Fruit fly (Drosophila melanogaster) whole organism, embryonic: Measurements from ENCODE around the gene Cnot4.

Source experiments
- B-H2 ChIP-seq: fragments of 200-800 bp; sonication (Bioruptor generic); optimal IDR thresholded peaks from 2 replicates; lab custom pipeline; 2018; ENCODE audit warnings: missing biosample characterization, mild to moderate bottlenecking, missing genetic modification characterization
- Bgb ChIP-seq: fragments of 200-800 bp; sonication (Bioruptor generic); IDR thresholded peaks from 2 replicates; pipeline ENCODE4 v1.3.6; 2022; ENCODE audit warnings: missing biosample characterization, missing genetic modification characterization; ENCODE audit not compliant: partially characterized antibody
- CG1024 ChIP-seq: fragments of 200-800 bp; sonication (Bioruptor generic); IDR thresholded peaks from 2 replicates; pipeline ENCODE4 v1.3.6; 2022; ENCODE audit warnings: missing biosample characterization, missing genetic modification characterization
- CG10979 ChIP-seq: fragments of 200-800 bp; sonication (Bioruptor generic); optimal IDR thresholded peaks from 2 replicates; lab custom pipeline; 2018; ENCODE audit warnings: missing biosample characterization, mild to moderate bottlenecking, missing genetic modification characterization, moderate library complexity
- CG11695 ChIP-seq: fragments of 200-800 bp; sonication (Bioruptor generic); IDR thresholded peaks from 3 replicates; pipeline ENCODE4 v1.3.6; 2022; ENCODE audit warnings: missing biosample characterization, missing genetic modification characterization
- CG12104 ChIP-seq: fragments of 200-800 bp; sonication (Bioruptor generic); optimal IDR thresholded peaks from 3 replicates; lab custom pipeline; 2016; ENCODE audit warnings: missing biosample characterization, missing genetic modification characterization
- CG12155 ChIP-seq: fragments of 200-800 bp; sonication (Bioruptor generic); optimal IDR thresholded peaks from 3 replicates; lab custom pipeline; 2016; ENCODE audit warnings: missing biosample characterization, missing genetic modification characterization
- CG13775 ChIP-seq: fragments of 200-800 bp; sonication (Bioruptor generic); optimal IDR thresholded peaks from 3 replicates; lab custom pipeline; 2017; ENCODE audit warnings: missing biosample characterization, mild to moderate bottlenecking, missing genetic modification characterization
- CG13894 ChIP-seq: fragments of 200-800 bp; sonication (Bioruptor generic); optimal IDR thresholded peaks from 3 replicates; lab custom pipeline; 2018; ENCODE audit warnings: missing biosample characterization, mild to moderate bottlenecking, missing genetic modification characterization, moderate library complexity
- CG17328 ChIP-seq: fragments of 200-800 bp; sonication (Bioruptor generic); IDR thresholded peaks from 2 replicates; pipeline ENCODE4 v1.3.6; 2022; ENCODE audit warnings: missing biosample characterization, missing genetic modification characterization
- CG17359 ChIP-seq: fragments of 200-800 bp; sonication (Bioruptor generic); optimal IDR thresholded peaks from 3 replicates; lab custom pipeline; 2018; ENCODE audit warnings: missing biosample characterization, mild to moderate bottlenecking, missing genetic modification characterization, moderate library complexity
- CG17829 ChIP-seq: fragments of 200-800 bp; optimal IDR thresholded peaks from 2 replicates; lab custom pipeline; 2019; ENCODE audit warnings: missing biosample characterization, mild to moderate bottlenecking, missing genetic modification characterization, moderate library complexity
- CG1832 ChIP-seq: fragments of 200-800 bp; sonication (Bioruptor generic); optimal IDR thresholded peaks from 2 replicates; lab custom pipeline; 2017; ENCODE audit warnings: missing biosample characterization, mild to moderate bottlenecking, missing genetic modification characterization, inconsistent platforms
- CG2889 ChIP-seq: fragments of 200-800 bp; sonication (Bioruptor generic); IDR thresholded peaks from 3 replicates; pipeline ENCODE4 v1.3.6; 2022; ENCODE audit warnings: missing biosample characterization, missing genetic modification characterization
- CG32532 ChIP-seq: fragments of 200-800 bp; sonication (Bioruptor generic); IDR thresholded peaks from 2 replicates; pipeline ENCODE4 v1.3.6; 2022; ENCODE audit warnings: missing biosample characterization, missing genetic modification characterization
- CG4424 ChIP-seq: fragments of 200-800 bp; sonication (Bioruptor generic); optimal IDR thresholded peaks from 3 replicates; lab custom pipeline; 2016; ENCODE audit warnings: missing biosample characterization, missing genetic modification characterization
- CG8089 ChIP-seq: fragments of 200-800 bp; sonication (Bioruptor generic); optimal IDR thresholded peaks from 3 replicates; lab custom pipeline; 2016; ENCODE audit warnings: missing biosample characterization, missing genetic modification characterization
- CG8944 ChIP-seq: fragments of 200-800 bp; sonication (Bioruptor generic); optimal IDR thresholded peaks from 3 replicates; lab custom pipeline; 2016; ENCODE audit warnings: missing biosample characterization, missing genetic modification characterization
- CG9437 ChIP-seq: fragments of 200-800 bp; sonication (Bioruptor generic); optimal IDR thresholded peaks from 2 replicates; lab custom pipeline; 2018; ENCODE audit warnings: missing biosample characterization, mild to moderate bottlenecking, missing genetic modification characterization
- CG9797 ChIP-seq: fragments of 200-800 bp; sonication (Bioruptor generic); optimal IDR thresholded peaks from 3 replicates; lab custom pipeline; 2018; ENCODE audit warnings: missing biosample characterization, mild to moderate bottlenecking, missing genetic modification characterization
- CoRest ChIP-seq: fragments of 200-800 bp; sonication (Bioruptor generic); optimal IDR thresholded peaks from 3 replicates; lab custom pipeline; 2018; ENCODE audit warnings: missing biosample characterization, mild to moderate bottlenecking, missing genetic modification characterization, moderate library complexity
- Dek ChIP-seq: fragments of 200-800 bp; sonication (Bioruptor generic); optimal IDR thresholded peaks from 3 replicates; lab custom pipeline; 2019; ENCODE audit warnings: missing biosample characterization, mild to moderate bottlenecking, missing genetic modification characterization, moderate library complexity
- Drgx ChIP-seq: fragments of 200-800 bp; sonication (Bioruptor generic); IDR thresholded peaks from 2 replicates; pipeline ENCODE4 v1.3.6; 2022; ENCODE audit warnings: missing biosample characterization, missing genetic modification characterization
- H2.0 ChIP-seq: fragments of 200-800 bp; sonication (Bioruptor generic); IDR thresholded peaks from 2 replicates; pipeline ENCODE4 v1.3.6; 2022; ENCODE audit warnings: missing biosample characterization, missing genetic modification characterization
- Hr39 ChIP-seq: fragments of >200 bp; optimal IDR thresholded peaks from 2 replicates; lab custom pipeline; 2017
- Hsf ChIP-seq: fragments of 200-800 bp; sonication (Bioruptor generic); optimal IDR thresholded peaks from 3 replicates; lab custom pipeline; 2016; ENCODE audit warnings: missing biosample characterization, missing genetic modification characterization
- MESR4 ChIP-seq: fragments of 200-800 bp; sonication (Bioruptor generic); optimal IDR thresholded peaks from 2 replicates; lab custom pipeline; 2018; ENCODE audit warnings: missing biosample characterization, mild to moderate bottlenecking, missing genetic modification characterization, moderate library complexity
- Max ChIP-seq: fragments of 200-800 bp; sonication (Bioruptor generic); optimal IDR thresholded peaks from 2 replicates; lab custom pipeline; 2016; ENCODE audit warnings: missing biosample characterization, mild to moderate bottlenecking, missing genetic modification characterization
- NC2α ChIP-seq: fragments of 200-800 bp; sonication (Bioruptor generic); optimal IDR thresholded peaks from 2 replicates; lab custom pipeline; 2016; ENCODE audit warnings: missing biosample characterization, missing genetic modification characterization
- NC2β ChIP-seq: fragments of 200-800 bp; sonication (Bioruptor generic); optimal IDR thresholded peaks from 2 replicates; lab custom pipeline; 2016; ENCODE audit warnings: missing biosample characterization, missing genetic modification characterization
- NfI ChIP-seq: fragments of 200-800 bp; sonication (Bioruptor generic); optimal IDR thresholded peaks from 3 replicates; lab custom pipeline; 2018; ENCODE audit warnings: missing biosample characterization, mild to moderate bottlenecking, missing genetic modification characterization, moderate library complexity
- Oli ChIP-seq: fragments of 200-800 bp; sonication (Bioruptor generic); optimal IDR thresholded peaks from 2 replicates; lab custom pipeline; 2018; ENCODE audit warnings: missing biosample characterization, mild to moderate bottlenecking, missing genetic modification characterization, moderate library complexity
- Taf1 ChIP-seq: fragments of 200-800 bp; sonication (Bioruptor generic); IDR thresholded peaks from 2 replicates; pipeline ENCODE4 v1.3.6; 2022; ENCODE audit warnings: missing biosample characterization, missing genetic modification characterization
- Xrp1 ChIP-seq: fragments of 200-800 bp; sonication (Bioruptor generic); IDR thresholded peaks from 2 replicates; pipeline ENCODE4 v1.3.6; 2022; ENCODE audit warnings: missing biosample characterization, missing genetic modification characterization
- ap ChIP-seq: fragments of 200-800 bp; sonication (Bioruptor generic); IDR thresholded peaks from 2 replicates; pipeline ENCODE4 v1.3.6; 2022; ENCODE audit warnings: missing biosample characterization, missing genetic modification characterization
- br ChIP-seq: fragments of >200 bp; optimal IDR thresholded peaks from 2 replicates; lab custom pipeline; 2017
- chn ChIP-seq: fragments of 200-800 bp; sonication (Bioruptor generic); optimal IDR thresholded peaks from 2 replicates; lab custom pipeline; 2016; ENCODE audit warnings: missing biosample characterization, missing genetic modification characterization
- dati ChIP-seq: fragments of 200-800 bp; sonication (Bioruptor generic); IDR thresholded peaks from 2 replicates; pipeline ENCODE4 v1.3.6; 2022; ENCODE audit warnings: missing biosample characterization, missing genetic modification characterization
- eyg ChIP-seq: fragments of 200-800 bp; sonication (Bioruptor generic); optimal IDR thresholded peaks from 3 replicates; lab custom pipeline; 2016; ENCODE audit warnings: missing biosample characterization, missing genetic modification characterization
- fru ChIP-seq: fragments of >200 bp; optimal IDR thresholded peaks from 2 replicates; lab custom pipeline; 2017
- gt ChIP-seq: fragments of 200-800 bp; sonication (Bioruptor generic); IDR thresholded peaks from 2 replicates; pipeline ENCODE4 v1.3.6; 2022; ENCODE audit warnings: missing biosample characterization, missing genetic modification characterization
- her ChIP-seq: fragments of 200-800 bp; sonication (Bioruptor generic); optimal IDR thresholded peaks from 2 replicates; lab custom pipeline; 2016; ENCODE audit warnings: missing biosample characterization, missing genetic modification characterization
- lmd ChIP-seq: fragments of 200-800 bp; sonication (Bioruptor generic); IDR thresholded peaks from 2 replicates; pipeline ENCODE4 v1.3.6; 2022; ENCODE audit warnings: missing biosample characterization, missing genetic modification characterization
- mam ChIP-seq: fragments of 200-800 bp; sonication (Bioruptor generic); optimal IDR thresholded peaks from 3 replicates; lab custom pipeline; 2016; ENCODE audit warnings: missing biosample characterization, missing genetic modification characterization
- nerfin-2 ChIP-seq: fragments of 200-800 bp; sonication (Bioruptor generic); IDR thresholded peaks from 2 replicates; pipeline ENCODE4 v1.3.6; 2022; ENCODE audit warnings: missing biosample characterization, missing genetic modification characterization; ENCODE audit not compliant: partially characterized antibody
- phol ChIP-seq: fragments of 200-800 bp; sonication (Bioruptor generic); optimal IDR thresholded peaks from 3 replicates; lab custom pipeline; 2018; ENCODE audit warnings: missing biosample characterization, mild to moderate bottlenecking, missing genetic modification characterization, moderate library complexity
- prd ChIP-seq, 3 experiments: fragments of >200 bp in 2 of 3; fragments of 200-800 bp in 1 of 3; sonication (Bioruptor generic) in 1 of 3; optimal IDR thresholded peaks in 2 of 3; IDR thresholded peaks in 1 of 3; 2 replicates in 2 of 3; 3 replicates in 1 of 3; pipeline versions ENCODE4 v1.3.6 to Lab custom; 2017 to 2022; ENCODE audit warnings: missing biosample characterization in 1 of 3, missing genetic modification characterization in 1 of 3
- repo ChIP-seq: fragments of 200-800 bp; sonication (Bioruptor generic); optimal IDR thresholded peaks from 2 replicates; lab custom pipeline; 2016; ENCODE audit warnings: missing biosample characterization, missing genetic modification characterization
- unpg ChIP-seq: fragments of 200-800 bp; sonication (Bioruptor generic); optimal IDR thresholded peaks from 3 replicates; lab custom pipeline; 2018; ENCODE audit warnings: missing biosample characterization, mild to moderate bottlenecking, missing genetic modification characterization, moderate library complexity
- usp ChIP-seq: fragments of >200 bp; optimal IDR thresholded peaks from 2 replicates; lab custom pipeline; 2017; ENCODE audit warnings: missing biosample characterization, missing genetic modification characterization
- vvl ChIP-seq: fragments of 200-800 bp; sonication (Bioruptor generic); IDR thresholded peaks from 2 replicates; pipeline ENCODE4 v1.3.6; 2022; ENCODE audit warnings: missing biosample characterization, missing genetic modification characterization
- yki ChIP-seq: fragments of >200 bp; optimal IDR thresholded peaks from 3 replicates; lab custom pipeline; 2018

Gene Cnot4

DNA sequence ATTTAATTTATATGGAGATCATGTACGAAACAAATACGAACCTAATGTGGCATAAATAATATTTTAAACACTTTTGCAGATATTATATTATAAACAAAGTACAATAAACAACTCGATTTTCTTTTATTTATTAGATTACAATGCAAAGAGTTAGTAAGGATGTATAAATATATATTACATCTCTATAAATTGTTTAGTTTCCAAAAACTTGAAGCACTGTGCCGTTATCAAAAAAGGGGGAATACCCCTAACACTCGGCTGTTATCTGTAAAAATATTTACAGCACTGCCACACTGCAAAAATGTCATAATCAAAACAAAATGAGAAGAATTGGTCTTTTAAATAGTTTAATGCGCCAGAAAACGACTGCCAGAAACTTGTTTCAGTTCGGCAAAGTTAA is 32.0 kb downstream of the Cnot4 start, which contains the start of gene CG5188 (continued):
- TF ChIP-seq CG8944 (GFP tag; lab: Kevin White, UChicago) = no peak
- TF ChIP-seq CG17328 (GFP tag; lab: Robert Waterston, UW) = peak; percentile 68
- TF ChIP-seq CG8089 (GFP tag; lab: Kevin White, UChicago) = no peak
- no peak for TF ChIP-seq nerfin-2 (GFP tag; lab: Robert Waterston, UW)
- peak; percentile 44; the same call in 1 of the 2 replicates for TF ChIP-seq Drgx (GFP tag; lab: Robert Waterston, UW)
- no peak for TF ChIP-seq CG12104
- TF ChIP-seq Max (GFP tag; lab: Kevin White, UChicago) = peak; percentile 40
- TF ChIP-seq gt (GFP tag; lab: Robert Waterston, UW) = no peak
- TF ChIP-seq CG12155 (GFP tag; lab: Kevin White, UChicago) = peak; percentile 37
- peak; percentile 75 for TF ChIP-seq CG32532 (GFP tag; lab: Robert Waterston, UW)
- TF ChIP-seq Xrp1 (GFP tag; lab: Robert Waterston, UW) = peak; percentile 62; the same call in 1 of the 2 replicates
- no peak for TF ChIP-seq eyg (GFP tag; lab: Kevin White, UChicago)
- peak; percentile 16; the same call in 1 of the 2 replicates for TF ChIP-seq Bgb (GFP tag; lab: Robert Waterston, UW)
- peak; percentile 14; the same call in 1 of the 2 replicates for TF ChIP-seq lmd
- TF ChIP-seq Hr39 = no peak
- no peak for TF ChIP-seq yki (lab: Kevin White, UChicago)
- peak; percentile 44 for TF ChIP-seq mam (GFP tag; lab: Kevin White, UChicago)
- no peak for TF ChIP-seq ap (GFP tag; lab: Robert Waterston, UW)
- TF ChIP-seq CG1832 = no peak
- no peak for TF ChIP-seq NC2α
- 0 out of 2 replicates have a peak, but pooled peaks have one; percentile 29 for TF ChIP-seq Taf1
- TF ChIP-seq MESR4 (GFP tag; lab: Kevin White, UChicago) = peak; percentile 43
- TF ChIP-seq B-H2 (GFP tag; lab: Kevin White, UChicago) = peak; percentile 1
- TF ChIP-seq fru = no peak
- TF ChIP-seq repo (GFP tag; lab: Kevin White, UChicago) = no peak
- TF ChIP-seq CG9797 (GFP tag; lab: Kevin White, UChicago) = peak; percentile 52
- peak; percentile 66; the same call in 2 of the 3 replicates for TF ChIP-seq CG11695 (GFP tag; lab: Robert Waterston, UW)
- peak; percentile 45 for TF ChIP-seq H2.0 (GFP tag; lab: Robert Waterston, UW)
- TF ChIP-seq prd (optimal IDR thresholded peaks at IDR 0.05; lab: Kevin White, UChicago) = no peak
- TF ChIP-seq prd (GFP tag; IDR thresholded peaks at IDR 0.05; lab: Robert Waterston, UW) = 0 out of 3 replicates have a peak, but pooled peaks have one; percentile 23
- TF ChIP-seq dati (GFP tag; lab: Robert Waterston, UW) = no peak
- peak; percentile 55 for TF ChIP-seq phol
- TF ChIP-seq NfI (GFP tag; lab: Kevin White, UChicago) = peak; percentile 47
- peak; percentile 17 for TF ChIP-seq chn (GFP tag; lab: Kevin White, UChicago)
- TF ChIP-seq NC2β (GFP tag; lab: Kevin White, UChicago) = peak; percentile 17
- TF ChIP-seq unpg (GFP tag; lab: Kevin White, UChicago) = peak; percentile 54
- TF ChIP-seq vvl (GFP tag; lab: Robert Waterston, UW) = peak; percentile 79
- no peak for TF ChIP-seq her (GFP tag; lab: Kevin White, UChicago)
- peak; percentile 52 for TF ChIP-seq CG10979
- TF ChIP-seq CG2889 (GFP tag; lab: Robert Waterston, UW) = no peak
- TF ChIP-seq CG13894 = peak; percentile 41
- TF ChIP-seq usp (GFP tag; lab: Kevin White, UChicago) = no peak
- peak; percentile 54 for TF ChIP-seq Dek
- peak; percentile 25 for TF ChIP-seq CG9437 (GFP tag; lab: Kevin White, UChicago)
- peak; percentile 51 for TF ChIP-seq CoRest (tag; lab: Kevin White, UChicago)
- TF ChIP-seq Hsf (GFP tag; lab: Kevin White, UChicago) = peak; percentile 27
- TF ChIP-seq CG4424 (GFP tag; lab: Kevin White, UChicago) = peak; percentile 19
- TF ChIP-seq CG13775 (GFP tag; lab: Kevin White, UChicago) = peak; percentile 29
- TF ChIP-seq CG17359 (tag; lab: Kevin White, UChicago) = peak; percentile 60
- TF ChIP-seq CG17829 (tag; lab: Kevin White, UChicago) = peak; percentile 68
- TF ChIP-seq CG1024 (GFP tag; lab: Robert Waterston, UW) = 0 out of 2 replicates have a peak, but pooled peaks have one; percentile 44
- TF ChIP-seq Oli = peak; percentile 19
- no peak for TF ChIP-seq br (lab: Kevin White, UChicago)
